Worm (Caenorhabditis elegans) whole organism, L3 larva: Measurements from ENCODE around the gene F38A1.9.

ENCODE experiments used
- R02D3.7 ChIP-seq: fragments of 150-350 bp; optimal IDR thresholded peaks from 2 replicates; lab custom pipeline; 2014; ENCODE audit warnings: missing biosample characterization, missing genetic modification characterization
- ZK546.5 ChIP-seq: sonication (generic microtip); optimal IDR thresholded peaks from 2 replicates; lab custom pipeline; 2017; ENCODE audit warnings: missing biosample characterization, missing genetic modification characterization
- ama-1 ChIP-seq: fragments of 150-350 bp; optimal IDR thresholded peaks from 2 replicates; lab custom pipeline; 2018
- ceh-28 ChIP-seq: fragments of 150-350 bp; optimal IDR thresholded peaks from 2 replicates; lab custom pipeline; 2014; ENCODE audit warnings: missing biosample characterization, missing genetic modification reagents, missing genetic modification characterization
- egl-27 ChIP-seq: sonication (generic microtip); optimal IDR thresholded peaks from 4 replicates; lab custom pipeline; 2017; ENCODE audit warnings: missing biosample characterization, missing genetic modification reagents, missing genetic modification characterization
- egl-5 ChIP-seq: fragments of 150-350 bp; optimal IDR thresholded peaks from 2 replicates; lab custom pipeline; 2017; ENCODE audit warnings: missing biosample characterization, missing genetic modification reagents, missing genetic modification characterization, inconsistent platforms
- elt-1 ChIP-seq: fragments of 150-350 bp; optimal IDR thresholded peaks from 2 replicates; lab custom pipeline; 2014; ENCODE audit warnings: missing biosample characterization, missing genetic modification characterization
- elt-2 ChIP-seq: sonication (generic microtip); optimal IDR thresholded peaks from 2 replicates; lab custom pipeline; 2016; ENCODE audit warnings: missing genetic modification reagents, mild to moderate bottlenecking, missing genetic modification characterization, missing compliant biosample characterization
- elt-3 ChIP-seq, 3 experiments: fragments of 150-350 bp in 1 of 3; sonication (generic microtip) in 2 of 3; optimal IDR thresholded peaks; 2 replicates in 2 of 3; 4 replicates in 1 of 3; lab custom pipeline; 2014 to 2017; ENCODE audit warnings: missing biosample characterization in 3 of 3, missing genetic modification characterization in 3 of 3
- eor-1 ChIP-seq, 2 experiments: fragments of 150-350 bp; optimal IDR thresholded peaks; 2 replicates each; lab custom pipeline; 2014 to 2018; ENCODE audit warnings: missing biosample characterization in 2 of 2, missing genetic modification characterization in 2 of 2
- fkh-10 ChIP-seq: sonication (generic microtip); optimal IDR thresholded peaks from 2 replicates; lab custom pipeline; 2017; ENCODE audit warnings: missing biosample characterization, missing genetic modification reagents, missing genetic modification characterization
- fkh-2 ChIP-seq: fragments of 150-350 bp; optimal IDR thresholded peaks from 2 replicates; lab custom pipeline; 2014; ENCODE audit warnings: missing biosample characterization, missing genetic modification reagents, missing genetic modification characterization
- fos-1 ChIP-seq: fragments of 150-350 bp; optimal IDR thresholded peaks from 2 replicates; lab custom pipeline; 2014; ENCODE audit warnings: missing biosample characterization, missing genetic modification characterization
- jun-1 ChIP-seq: fragments of 150-350 bp; optimal IDR thresholded peaks from 2 replicates; lab custom pipeline; 2014; ENCODE audit warnings: missing biosample characterization, missing genetic modification reagents, missing genetic modification characterization
- lin-15B ChIP-seq: fragments of 150-350 bp; optimal IDR thresholded peaks from 2 replicates; lab custom pipeline; 2014; ENCODE audit warnings: missing biosample characterization, missing genetic modification characterization
- lsy-12 ChIP-seq: sonication (generic microtip); optimal IDR thresholded peaks from 2 replicates; lab custom pipeline; 2016; ENCODE audit warnings: mild to moderate bottlenecking, missing genetic modification characterization, missing compliant biosample characterization
- mml-1 ChIP-seq: fragments of 150-350 bp; sonication (generic microtip); optimal IDR thresholded peaks from 3 replicates; lab custom pipeline; 2014; ENCODE audit warnings: missing biosample characterization, missing genetic modification characterization
- nhr-11 ChIP-seq: fragments of 150-350 bp; optimal IDR thresholded peaks from 2 replicates; lab custom pipeline; 2014; ENCODE audit warnings: missing biosample characterization, missing genetic modification characterization
- nhr-12 ChIP-seq: fragments of 150-350 bp; optimal IDR thresholded peaks from 2 replicates; lab custom pipeline; 2014; ENCODE audit warnings: missing biosample characterization, missing genetic modification characterization
- nhr-23 ChIP-seq: fragments of 150-350 bp; optimal IDR thresholded peaks from 2 replicates; lab custom pipeline; 2014; ENCODE audit warnings: missing biosample characterization, missing genetic modification reagents, missing genetic modification characterization
- nhr-25 ChIP-seq: sonication (generic microtip); optimal IDR thresholded peaks from 2 replicates; lab custom pipeline; 2017; ENCODE audit warnings: missing biosample characterization, missing genetic modification characterization
- nhr-28 ChIP-seq: fragments of 150-350 bp; optimal IDR thresholded peaks from 2 replicates; lab custom pipeline; 2014; ENCODE audit warnings: missing biosample characterization, missing genetic modification characterization
- nhr-76 ChIP-seq: fragments of 150-350 bp; sonication (generic microtip); optimal IDR thresholded peaks from 5 replicates; lab custom pipeline; 2014; ENCODE audit warnings: missing biosample characterization, missing genetic modification characterization
- nhr-77 ChIP-seq: fragments of 150-350 bp; optimal IDR thresholded peaks from 2 replicates; lab custom pipeline; 2014; ENCODE audit warnings: missing biosample characterization, missing genetic modification characterization
- pha-4 ChIP-seq: fragments of 150-350 bp; optimal IDR thresholded peaks from 2 replicates; lab custom pipeline; 2014; ENCODE audit warnings: missing biosample characterization, missing genetic modification reagents, missing genetic modification characterization
- pqm-1 ChIP-seq: fragments of 150-350 bp; optimal IDR thresholded peaks from 2 replicates; lab custom pipeline; 2017; ENCODE audit warnings: missing biosample characterization, missing genetic modification characterization, inconsistent platforms
- skn-1 ChIP-seq: fragments of 150-350 bp; optimal IDR thresholded peaks from 2 replicates; lab custom pipeline; 2014; ENCODE audit warnings: missing biosample characterization, missing genetic modification characterization
- tbx-2 ChIP-seq: sonication (generic microtip); optimal IDR thresholded peaks from 2 replicates; lab custom pipeline; 2016; ENCODE audit warnings: mild to moderate bottlenecking, missing genetic modification characterization, missing compliant biosample characterization
- unc-39 ChIP-seq: sonication (generic microtip); optimal IDR thresholded peaks from 4 replicates; lab custom pipeline; 2017; ENCODE audit warnings: missing biosample characterization, missing genetic modification characterization
- unc-62 ChIP-seq: fragments of 150-350 bp; sonication (generic microtip); optimal IDR thresholded peaks from 4 replicates; lab custom pipeline; 2014; ENCODE audit warnings: missing biosample characterization, missing genetic modification reagents, missing genetic modification characterization
- zag-1 ChIP-seq: fragments of 150-350 bp; optimal IDR thresholded peaks from 2 replicates; lab custom pipeline; 2014; ENCODE audit warnings: missing biosample characterization, missing genetic modification characterization
- ztf-4 ChIP-seq: fragments of 150-350 bp; optimal IDR thresholded peaks from 2 replicates; lab custom pipeline; 2014; ENCODE audit warnings: missing biosample characterization, missing genetic modification characterization

F38A1.9 gene

DNA sequence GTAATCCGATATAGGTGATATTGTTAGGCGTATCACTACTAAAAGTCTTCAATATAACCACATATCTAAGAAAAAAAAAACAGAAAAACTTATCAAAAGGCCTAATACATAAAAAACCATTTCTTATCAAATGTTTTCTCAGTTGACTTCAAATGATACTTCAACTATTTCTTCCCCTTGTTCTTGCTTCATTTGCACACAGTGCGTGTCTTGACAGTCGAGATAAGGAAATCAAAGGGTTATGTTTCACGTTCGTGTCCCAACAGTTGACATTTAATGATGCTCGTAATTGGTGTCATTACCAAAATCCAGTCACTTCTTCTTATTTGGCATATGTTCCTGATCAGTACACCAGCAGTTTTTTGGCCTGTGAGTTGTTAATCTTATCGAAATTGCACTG is 21.6 kb upstream of the F38A1.9 start, which contains the start of gene clec-170:
TSS of gene clec-170 (plus strand) at position 143 of the 400 bp plus-strand sequence.
- TF ChIP-seq elt-2 (tag; lab: Kevin White, UChicago) (peak; percentile 81), pqm-1 (tag; lab: Kevin White, UChicago) (peak; percentile 12), fos-1 (no peak)

DNA sequence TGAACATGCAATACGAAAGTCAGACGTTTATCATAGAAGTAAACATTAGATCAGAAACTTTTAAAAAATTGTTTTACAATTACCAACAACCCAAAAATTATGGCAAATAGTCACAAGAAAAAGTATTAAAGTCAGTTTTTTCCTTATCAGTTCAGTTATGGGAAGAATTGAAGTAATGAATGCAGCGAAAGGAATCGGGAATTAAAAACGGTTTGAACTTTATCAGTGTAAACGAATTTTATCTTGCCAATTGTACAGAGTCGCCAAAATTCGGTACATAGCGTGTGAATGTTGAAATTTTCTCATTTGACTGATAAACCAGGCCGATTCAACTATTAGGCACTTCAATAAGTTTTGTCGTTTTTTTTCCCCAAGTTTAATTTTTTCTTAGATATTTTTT is 21.0 kb upstream of the F38A1.9 start:
- peak; percentile 78 for TF ChIP-seq pqm-1 (tag; lab: Kevin White, UChicago)
- TF ChIP-seq ZK546.5 (tag; lab: Kevin White, UChicago): no peak
- peak; percentile 61 for TF ChIP-seq jun-1 (tag; lab: Kevin White, UChicago)
- TF ChIP-seq elt-2 (tag; lab: Kevin White, UChicago): peak; percentile 97
- no peak for TF ChIP-seq fkh-2 (tag; lab: Kevin White, UChicago)
- TF ChIP-seq pha-4 (tag; lab: Kevin White, UChicago): peak; percentile 24

DNA sequence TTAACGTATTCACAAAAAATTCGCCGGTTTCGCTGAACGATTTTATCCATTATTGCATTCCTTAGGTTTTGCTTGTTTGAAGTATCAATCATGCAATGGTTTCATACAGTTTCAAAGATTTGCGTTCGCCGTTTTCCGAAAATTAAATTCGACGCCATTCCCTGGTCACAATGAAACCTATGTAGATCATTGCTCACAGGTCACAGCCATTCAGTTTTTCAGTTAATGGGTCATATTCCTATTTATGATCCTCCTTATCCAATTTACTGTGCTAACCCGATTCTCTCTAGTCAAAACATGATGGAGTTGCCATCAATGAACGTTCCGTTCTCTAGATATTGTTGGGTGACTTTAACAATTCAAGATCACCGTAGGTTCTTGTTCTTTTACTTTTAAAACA is 19.8 kb upstream of the F38A1.9 start, which contains the start of gene F38A1.13:
TSS of gene F38A1.13 (plus strand) at position 301 of the 400 bp plus-strand sequence.
- no peak for TF ChIP-seq lsy-12 (tag; lab: Kevin White, UChicago)
- no peak for TF ChIP-seq nhr-77 (tag; lab: Kevin White, UChicago)
- no peak for TF ChIP-seq nhr-28 (tag; lab: Kevin White, UChicago)
- TF ChIP-seq eor-1 (tag; optimal IDR thresholded peaks at IDR 0.05; lab: Kevin White, UChicago): no peak
- TF ChIP-seq mml-1 (tag; lab: Kevin White, UChicago): no peak
- no peak for TF ChIP-seq nhr-76
- no peak for TF ChIP-seq lin-15B
- TF ChIP-seq elt-3 (tag; optimal IDR thresholded peaks at IDR 0.05; lab: Kevin White, UChicago): no peak
- no peak for TF ChIP-seq ZK546.5 (tag; lab: Kevin White, UChicago)
- TF ChIP-seq, all 47 proteins: peak for 0

DNA sequence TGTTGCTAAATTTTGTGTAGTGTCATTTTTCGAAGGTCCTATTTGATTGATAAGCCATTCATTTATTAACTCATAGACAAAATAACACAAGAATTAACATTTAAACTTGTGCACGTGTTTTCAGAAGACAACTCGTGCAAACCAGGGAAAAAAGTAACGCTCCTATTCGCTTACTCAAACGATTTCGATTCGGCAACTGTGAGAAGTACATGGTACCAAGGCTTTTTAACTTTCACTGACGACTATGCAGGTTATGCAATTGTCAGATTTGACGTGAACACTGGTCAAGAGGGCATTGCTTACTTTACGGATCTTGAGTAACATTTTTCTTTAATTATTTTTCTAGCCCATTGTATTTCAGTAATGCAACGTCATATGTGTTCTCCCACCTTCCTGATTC is 16.8 kb upstream of the F38A1.9 start:
- no peak for TF ChIP-seq skn-1 (tag; lab: Kevin White, UChicago)
- no peak for TF ChIP-seq nhr-76
- TF ChIP-seq ama-1 (lab: Kevin White, UChicago): no peak
- TF ChIP-seq tbx-2 (tag; lab: Kevin White, UChicago): no peak
- TF ChIP-seq R02D3.7 (tag; lab: Kevin White, UChicago): no peak
- no peak for TF ChIP-seq nhr-12
- no peak for TF ChIP-seq zag-1 (tag; lab: Kevin White, UChicago)
- TF ChIP-seq nhr-23 (tag; lab: Kevin White, UChicago): no peak
- no peak for TF ChIP-seq lsy-12 (tag; lab: Kevin White, UChicago)
- no peak for TF ChIP-seq unc-39 (tag; lab: Kevin White, UChicago)
- no peak for TF ChIP-seq egl-5 (tag; lab: Kevin White, UChicago)
- TF ChIP-seq ceh-28: no peak
- no peak for TF ChIP-seq elt-1 (tag; lab: Kevin White, UChicago)
- no peak for TF ChIP-seq egl-27
- TF ChIP-seq unc-62: no peak
- no peak for TF ChIP-seq pha-4 (tag; lab: Kevin White, UChicago)
- TF ChIP-seq nhr-11 (tag; lab: Kevin White, UChicago): no peak
- TF ChIP-seq ztf-4: no peak
- TF ChIP-seq nhr-77 (tag; lab: Kevin White, UChicago): no peak

DNA sequence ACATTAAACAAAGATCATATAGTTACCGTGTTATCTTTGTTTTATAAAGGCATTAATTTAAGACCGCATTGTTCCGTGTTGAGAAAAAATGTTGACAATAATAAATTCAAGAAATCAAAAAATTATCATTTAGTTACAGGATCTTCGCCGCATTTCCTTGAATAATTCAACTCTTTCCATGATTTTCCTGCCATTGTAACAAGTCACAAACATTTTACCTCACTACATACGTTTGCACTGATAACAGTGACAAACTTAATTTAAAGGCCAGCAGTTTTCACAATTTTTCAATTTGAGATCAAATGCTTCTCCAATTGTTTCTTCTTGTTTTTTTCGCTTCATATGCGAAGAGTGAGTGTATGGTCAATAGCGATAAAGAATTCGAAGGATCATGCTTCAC is 15.9 kb upstream of the F38A1.9 start, which contains the start of gene clec-169:
TSS of gene clec-169 (plus strand) at position 301 of the 400 bp plus-strand sequence.
- TF ChIP-seq nhr-25 (tag; lab: Kevin White, UChicago): no peak
- peak; percentile 12 for TF ChIP-seq pqm-1 (tag; lab: Kevin White, UChicago)
- TF ChIP-seq, all 47 proteins: peak for 1

DNA sequence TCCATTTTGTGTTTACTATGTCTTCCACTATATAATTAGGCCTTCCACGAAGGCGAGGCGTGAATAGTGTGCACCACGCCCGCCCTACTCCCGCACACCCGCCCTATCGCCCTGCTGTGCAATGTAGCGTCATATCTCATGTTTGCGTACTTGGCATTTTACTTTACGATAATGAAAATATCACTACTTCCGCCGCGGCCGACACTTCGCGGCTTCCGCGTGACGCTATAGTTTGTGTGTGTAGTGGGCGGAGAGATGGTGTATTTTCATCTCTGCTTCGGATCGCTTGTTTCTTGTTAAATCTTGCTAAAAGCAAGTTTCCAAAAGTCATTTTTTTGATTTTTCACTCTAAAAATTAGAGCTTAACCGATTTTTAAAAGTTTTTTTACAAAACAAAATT is 15.3 kb upstream of the F38A1.9 start:
- TF ChIP-seq elt-2 (tag; lab: Kevin White, UChicago): peak; percentile 38
- TF ChIP-seq egl-5 (tag; lab: Kevin White, UChicago): no peak

DNA sequence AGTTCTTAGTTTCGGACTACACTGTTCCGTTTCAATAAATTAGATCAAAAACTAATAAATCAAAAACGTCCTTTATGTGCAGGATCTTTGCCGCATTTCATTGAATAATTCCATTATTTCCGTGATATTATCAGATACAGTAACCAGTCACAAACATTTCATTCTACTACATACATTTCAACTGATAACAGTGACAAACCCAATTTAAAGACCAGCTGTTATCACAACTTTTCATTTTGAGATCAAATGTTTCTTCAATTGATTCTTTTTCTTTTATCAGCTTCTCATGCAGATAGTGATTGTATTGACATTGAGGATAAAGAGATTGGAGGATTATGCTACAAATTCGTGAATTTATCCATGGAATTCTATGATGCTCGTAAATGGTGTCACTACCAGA is 11.6 kb upstream of the F38A1.9 start, which contains the start of gene clec-168:
TSS of gene clec-168 (plus strand) at position 247 of the 400 bp plus-strand sequence.
- TF ChIP-seq elt-2 (tag; lab: Kevin White, UChicago) (peak; percentile 69), pqm-1 (tag; lab: Kevin White, UChicago) (peak; percentile 78), mml-1 (tag; lab: Kevin White, UChicago) (no peak), fos-1 (no peak), fkh-10 (GFP tag; lab: Kevin White, UChicago) (no peak)
